Fruit fly (Drosophila melanogaster) whole organism, embryonic: Measurements from ENCODE around the gene CG7065.

Experiments used
- Asciz ChIP-seq: fragments of 200-800 bp; sonication (Bioruptor generic); optimal IDR thresholded peaks from 2 replicates; lab custom pipeline; 2017; ENCODE audit warnings: missing biosample characterization, mild to moderate bottlenecking, missing genetic modification characterization, missing genetic modification reagents
- CG10321 ChIP-seq: fragments of 200-800 bp; sonication (Bioruptor generic); IDR thresholded peaks from 2 replicates; pipeline ENCODE4 v1.3.6; 2022; ENCODE audit warnings: missing biosample characterization, missing genetic modification characterization
- CG10431 ChIP-seq: fragments of 200-800 bp; sonication (Bioruptor generic); optimal IDR thresholded peaks from 3 replicates; lab custom pipeline; 2018; ENCODE audit warnings: missing biosample characterization, mild to moderate bottlenecking, missing genetic modification characterization
- CG10543 ChIP-seq: fragments of 200-800 bp; sonication (Bioruptor generic); optimal IDR thresholded peaks from 3 replicates; lab custom pipeline; 2017; ENCODE audit warnings: missing biosample characterization, mild to moderate bottlenecking, missing genetic modification characterization, moderate library complexity
- CG10565 ChIP-seq: fragments of 200-800 bp; sonication (Bioruptor generic); optimal IDR thresholded peaks from 3 replicates; lab custom pipeline; 2016; ENCODE audit warnings: missing biosample characterization, mild to moderate bottlenecking, missing genetic modification characterization
- CG10959 ChIP-seq: fragments of 200-800 bp; sonication (Bioruptor generic); IDR thresholded peaks from 2 replicates; pipeline ENCODE4 v1.3.6; 2022; ENCODE audit warnings: missing biosample characterization, missing genetic modification characterization
- CG13123 ChIP-seq: fragments of 200-800 bp; sonication (Bioruptor generic); optimal IDR thresholded peaks from 2 replicates; lab custom pipeline; 2016; ENCODE audit warnings: missing biosample characterization, missing genetic modification characterization
- CG15696 ChIP-seq: fragments of 200-800 bp; sonication (Bioruptor generic); optimal IDR thresholded peaks from 2 replicates; lab custom pipeline; 2019; ENCODE audit warnings: missing biosample characterization, mild to moderate bottlenecking, missing genetic modification characterization, moderate library complexity
- CG17568 ChIP-seq: fragments of 200-800 bp; sonication (Bioruptor generic); optimal IDR thresholded peaks from 2 replicates; lab custom pipeline; 2018; ENCODE audit warnings: missing biosample characterization, mild to moderate bottlenecking, missing genetic modification characterization, moderate library complexity
- CG2875 ChIP-seq: fragments of 200-800 bp; sonication (Bioruptor generic); optimal IDR thresholded peaks from 2 replicates; lab custom pipeline; 2017; ENCODE audit warnings: missing biosample characterization, mild to moderate bottlenecking, missing genetic modification characterization, missing genetic modification reagents
- CG34376 ChIP-seq: fragments of 200-800 bp; sonication (Bioruptor generic); optimal IDR thresholded peaks from 2 replicates; lab custom pipeline; 2018; ENCODE audit warnings: missing biosample characterization, mild to moderate bottlenecking, missing genetic modification characterization
- CG3838 ChIP-seq: fragments of 200-800 bp; sonication (Bioruptor generic); optimal IDR thresholded peaks from 3 replicates; lab custom pipeline; 2016; ENCODE audit warnings: missing biosample characterization, missing genetic modification characterization
- CG42726 ChIP-seq: fragments of 200-800 bp; sonication (Bioruptor generic); IDR thresholded peaks from 2 replicates; pipeline ENCODE4 v1.3.6; 2022; ENCODE audit warnings: missing biosample characterization, missing genetic modification characterization; ENCODE audit not compliant: partially characterized antibody
- CG4282 ChIP-seq: fragments of 200-800 bp; sonication (Bioruptor generic); optimal IDR thresholded peaks from 2 replicates; lab custom pipeline; 2016; ENCODE audit warnings: missing biosample characterization, missing genetic modification characterization
- CG4404 ChIP-seq: fragments of 200-800 bp; sonication (Bioruptor generic); IDR thresholded peaks from 2 replicates; pipeline ENCODE4 v1.3.6; 2022; ENCODE audit warnings: missing biosample characterization, missing genetic modification characterization
- CG5245 ChIP-seq: fragments of 200-800 bp; sonication (Bioruptor generic); optimal IDR thresholded peaks from 3 replicates; lab custom pipeline; 2016; ENCODE audit warnings: missing biosample characterization, missing genetic modification characterization
- CG6689 ChIP-seq: fragments of 200-800 bp; sonication (Bioruptor generic); IDR thresholded peaks from 2 replicates; pipeline ENCODE4 v1.3.6; 2022; ENCODE audit warnings: missing biosample characterization, missing genetic modification characterization
- CG8089 ChIP-seq: fragments of 200-800 bp; sonication (Bioruptor generic); optimal IDR thresholded peaks from 3 replicates; lab custom pipeline; 2016; ENCODE audit warnings: missing biosample characterization, missing genetic modification characterization
- Dip2 ChIP-seq: fragments of 200-800 bp; sonication (Bioruptor generic); IDR thresholded peaks from 2 replicates; pipeline ENCODE4 v1.3.6; 2022; ENCODE audit warnings: missing biosample characterization, missing genetic modification characterization
- Doc3 ChIP-seq: fragments of 200-800 bp; sonication (Bioruptor generic); IDR thresholded peaks from 3 replicates; pipeline ENCODE4 v1.3.6; 2022; ENCODE audit warnings: missing biosample characterization, missing genetic modification characterization; ENCODE audit not compliant: partially characterized antibody
- H2.0 ChIP-seq: fragments of 200-800 bp; sonication (Bioruptor generic); IDR thresholded peaks from 2 replicates; pipeline ENCODE4 v1.3.6; 2022; ENCODE audit warnings: missing biosample characterization, missing genetic modification characterization
- HmgD ChIP-seq: fragments of 200-800 bp; sonication (Bioruptor generic); optimal IDR thresholded peaks from 3 replicates; lab custom pipeline; 2016; ENCODE audit warnings: missing biosample characterization, missing genetic modification characterization
- Hr39 ChIP-seq: fragments of >200 bp; optimal IDR thresholded peaks from 2 replicates; lab custom pipeline; 2017
- Hr78 ChIP-seq, 2 experiments: fragments of 200-800 bp in 1 of 2; fragments of >200 bp in 1 of 2; sonication (Bioruptor generic) in 1 of 2; optimal IDR thresholded peaks; 2 replicates each; lab custom pipeline; 2017 to 2019; ENCODE audit warnings: missing biosample characterization in 2 of 2, missing genetic modification characterization in 2 of 2, mild to moderate bottlenecking in 1 of 2, moderate library complexity in 1 of 2
- Kr ChIP-seq: fragments of 200-800 bp; sonication (Bioruptor generic); optimal IDR thresholded peaks from 2 replicates; lab custom pipeline; 2017; ENCODE audit warnings: missing biosample characterization, mild to moderate bottlenecking, missing genetic modification characterization
- Lim3 ChIP-seq: fragments of 200-800 bp; sonication (Bioruptor generic); IDR thresholded peaks from 2 replicates; pipeline ENCODE4 v1.3.6; 2022; ENCODE audit warnings: missing biosample characterization, missing genetic modification characterization
- NC2β ChIP-seq: fragments of 200-800 bp; sonication (Bioruptor generic); optimal IDR thresholded peaks from 2 replicates; lab custom pipeline; 2016; ENCODE audit warnings: missing biosample characterization, missing genetic modification characterization
- NFAT ChIP-seq: fragments of 200-800 bp; sonication (Bioruptor generic); IDR thresholded peaks from 2 replicates; pipeline ENCODE4 v1.3.6; 2022; ENCODE audit warnings: missing biosample characterization, missing genetic modification characterization
- Oaz ChIP-seq: fragments of 200-800 bp; sonication (Bioruptor generic); IDR thresholded peaks from 2 replicates; pipeline ENCODE4 v1.3.6; 2022; ENCODE audit warnings: missing biosample characterization, missing genetic modification characterization
- Pdp1 ChIP-seq, 2 experiments: fragments of 200-800 bp; sonication (Bioruptor generic); optimal IDR thresholded peaks; 3 replicates each; lab custom pipeline; 2016; ENCODE audit warnings: missing biosample characterization in 2 of 2, missing genetic modification characterization in 2 of 2, mild to moderate bottlenecking in 1 of 2, moderate library complexity in 1 of 2
- Ravus ChIP-seq: fragments of 200-800 bp; sonication (Bioruptor generic); IDR thresholded peaks from 2 replicates; pipeline ENCODE4 v1.3.6; 2022; ENCODE audit warnings: missing biosample characterization, missing genetic modification characterization
- Sin3A ChIP-seq: fragments of >200 bp; optimal IDR thresholded peaks from 2 replicates; lab custom pipeline; 2018
- Taf1 ChIP-seq: fragments of 200-800 bp; sonication (Bioruptor generic); IDR thresholded peaks from 2 replicates; pipeline ENCODE4 v1.3.6; 2022; ENCODE audit warnings: missing biosample characterization, missing genetic modification characterization
- ac ChIP-seq: fragments of 200-800 bp; sonication (Bioruptor generic); optimal IDR thresholded peaks from 3 replicates; lab custom pipeline; 2017; ENCODE audit warnings: missing biosample characterization, mild to moderate bottlenecking, missing genetic modification characterization
- ham ChIP-seq: fragments of 200-800 bp; sonication (Bioruptor generic); IDR thresholded peaks from 2 replicates; pipeline ENCODE4 v1.3.6; 2022; ENCODE audit warnings: missing biosample characterization, missing genetic modification characterization
- hkb ChIP-seq, 2 experiments: fragments of 200-800 bp in 1 of 2; fragments of >200 bp in 1 of 2; sonication (Bioruptor generic) in 1 of 2; IDR thresholded peaks in 1 of 2; optimal IDR thresholded peaks in 1 of 2; 2 replicates each; pipeline versions ENCODE4 v1.3.6 to Lab custom; 2017 to 2022; ENCODE audit warnings: missing biosample characterization in 1 of 2, missing genetic modification characterization in 1 of 2
- klu ChIP-seq: fragments of 200-800 bp; sonication (Bioruptor generic); IDR thresholded peaks from 2 replicates; pipeline ENCODE4 v1.3.6; 2022; ENCODE audit warnings: missing biosample characterization, missing genetic modification characterization
- knrl ChIP-seq: fragments of 200-800 bp; sonication (Bioruptor generic); IDR thresholded peaks from 3 replicates; pipeline ENCODE4 v1.3.6; 2022; ENCODE audit warnings: missing biosample characterization, missing genetic modification characterization; ENCODE audit not compliant: partially characterized antibody
- lbe ChIP-seq: fragments of 200-800 bp; sonication (Bioruptor generic); optimal IDR thresholded peaks from 2 replicates; lab custom pipeline; 2016; ENCODE audit warnings: missing biosample characterization, mild to moderate bottlenecking, missing genetic modification characterization
- lmd ChIP-seq: fragments of 200-800 bp; sonication (Bioruptor generic); IDR thresholded peaks from 2 replicates; pipeline ENCODE4 v1.3.6; 2022; ENCODE audit warnings: missing biosample characterization, missing genetic modification characterization
- onecut ChIP-seq: fragments of 200-800 bp; sonication (Bioruptor generic); IDR thresholded peaks from 2 replicates; pipeline ENCODE4 v1.3.6; 2022; ENCODE audit warnings: missing biosample characterization, missing genetic modification characterization
- pan ChIP-seq, 4 experiments: fragments of >200 bp in 3 of 4; fragments of 200-800 bp in 1 of 4; sonication (Bioruptor generic) in 1 of 4; optimal IDR thresholded peaks in 3 of 4; IDR thresholded peaks in 1 of 4; 2 replicates each; pipeline versions ENCODE4 v1.3.6 to Lab custom; 2017 to 2022; ENCODE audit warnings: missing biosample characterization in 2 of 4, missing genetic modification characterization in 2 of 4, mixed read lengths in 1 of 4
- sd ChIP-seq: fragments of 200-800 bp; sonication (Bioruptor generic); optimal IDR thresholded peaks from 3 replicates; lab custom pipeline; 2018; ENCODE audit warnings: missing biosample characterization, mild to moderate bottlenecking, missing genetic modification characterization, moderate library complexity
- sens-2 ChIP-seq: fragments of 200-800 bp; sonication (Bioruptor generic); IDR thresholded peaks from 2 replicates; pipeline ENCODE4 v1.3.6; 2022; ENCODE audit warnings: missing biosample characterization, missing genetic modification characterization
- shn ChIP-seq: fragments of 200-800 bp; sonication (Bioruptor generic); optimal IDR thresholded peaks from 3 replicates; lab custom pipeline; 2016; ENCODE audit warnings: missing biosample characterization, missing genetic modification characterization
- slou ChIP-seq: fragments of 200-800 bp; sonication (Bioruptor generic); optimal IDR thresholded peaks from 3 replicates; lab custom pipeline; 2016; ENCODE audit warnings: missing biosample characterization, missing genetic modification characterization
- tll ChIP-seq, 2 experiments: fragments of 200-800 bp in 1 of 2; fragments of >200 bp in 1 of 2; sonication (Bioruptor generic) in 1 of 2; optimal IDR thresholded peaks; 2 replicates each; lab custom pipeline; 2017 to 2019; ENCODE audit warnings: missing biosample characterization in 2 of 2, missing genetic modification characterization in 2 of 2, mild to moderate bottlenecking in 1 of 2, moderate library complexity in 1 of 2
- zen ChIP-seq: fragments of 200-800 bp; sonication (Bioruptor generic); optimal IDR thresholded peaks from 3 replicates; lab custom pipeline; 2018; ENCODE audit warnings: missing biosample characterization, mild to moderate bottlenecking, missing genetic modification characterization, moderate library complexity

The CG7065 gene

dm6 chrX:9120828-9121754, 21.2 kb upstream of the CG7065 start (continued):
- peak; percentile 11 for TF ChIP-seq Asciz
- no peak for TF ChIP-seq CG42726 (GFP tag; lab: Robert Waterston, UW)
- TF ChIP-seq NFAT (GFP tag; lab: Robert Waterston, UW) = no peak
- no peak for TF ChIP-seq tll (GFP tag; optimal IDR thresholded peaks at IDR 0.05; lab: Kevin White, UChicago)
- TF ChIP-seq CG8089 (GFP tag; lab: Kevin White, UChicago) = no peak
- peak; percentile 24 to 37 for TF ChIP-seq Pdp1 (GFP tag; optimal IDR thresholded peaks at IDR 0.05; lab: Kevin White, UChicago)
- no peak for TF ChIP-seq Ravus
- TF ChIP-seq HmgD = no peak
- no peak for TF ChIP-seq Sin3A (lab: Kevin White, UChicago)
- no peak for TF ChIP-seq lbe
- TF ChIP-seq CG15696 (tag; lab: Kevin White, UChicago) = peak; percentile 8
- no peak for TF ChIP-seq Kr (GFP tag; lab: Kevin White, UChicago)
- no peak for TF ChIP-seq sd (tag; lab: Kevin White, UChicago)
- TF ChIP-seq CG34376 = no peak
- no peak for TF ChIP-seq CG10543 (GFP tag; lab: Kevin White, UChicago)
- TF ChIP-seq CG17568 = peak; percentile 32
- TF ChIP-seq Oaz (GFP tag; lab: Robert Waterston, UW) = no peak
- no peak for TF ChIP-seq shn
- TF ChIP-seq Taf1 = peak; percentile 19; the same call in 1 of the 2 replicates
- no peak for TF ChIP-seq klu (GFP tag; lab: Robert Waterston, UW)
- TF ChIP-seq ac (GFP tag; lab: Kevin White, UChicago) = no peak
- TF ChIP-seq ham (GFP tag; lab: Robert Waterston, UW) = no peak
- TF ChIP-seq pan (optimal IDR thresholded peaks at IDR 0.05; lab: Kevin White, UChicago) = no peak
- peak in 1 of 2 experiments; percentile 50 for TF ChIP-seq pan (GFP tag; optimal IDR thresholded peaks at IDR 0.05 in 1 of 2, IDR thresholded peaks at IDR 0.05 in 1 of 2)
- 0 out of 2 replicates have a peak, but pooled peaks have one; percentile 33 for TF ChIP-seq H2.0 (GFP tag; lab: Robert Waterston, UW)
- TF ChIP-seq CG6689 = peak; percentile 22; the same call in 1 of the 2 replicates
- TF ChIP-seq hkb (optimal IDR thresholded peaks at IDR 0.05; lab: Kevin White, UChicago) = no peak
- peak; percentile 39; the same call in 1 of the 2 replicates for TF ChIP-seq hkb (GFP tag; IDR thresholded peaks at IDR 0.05; lab: Robert Waterston, UW)
- no peak for TF ChIP-seq CG3838 (GFP tag; lab: Kevin White, UChicago)
- no peak for TF ChIP-seq Dip2 (GFP tag; lab: Robert Waterston, UW)
- no peak for TF ChIP-seq CG10431 (GFP tag; lab: Kevin White, UChicago)
- TF ChIP-seq Lim3 (GFP tag; lab: Robert Waterston, UW) = no peak
- no peak for TF ChIP-seq CG5245 (GFP tag; lab: Kevin White, UChicago)
- TF ChIP-seq slou = no peak
- no peak for TF ChIP-seq knrl
- no peak for TF ChIP-seq CG10565 (GFP tag; lab: Kevin White, UChicago)
- peak; percentile 8 for TF ChIP-seq zen (tag; lab: Kevin White, UChicago)
- no peak for TF ChIP-seq CG13123 (GFP tag; lab: Kevin White, UChicago)
- peak; percentile 32; the same call in 1 of the 2 replicates for TF ChIP-seq lmd (GFP tag; lab: Robert Waterston, UW)
- TF ChIP-seq CG4282 (GFP tag; lab: Kevin White, UChicago) = no peak
- TF ChIP-seq NC2β (GFP tag; lab: Kevin White, UChicago) = no peak
- no peak for TF ChIP-seq CG10321 (GFP tag; lab: Robert Waterston, UW)
- TF ChIP-seq sens-2 (GFP tag; lab: Robert Waterston, UW) = no peak
- no peak for TF ChIP-seq Doc3 (GFP tag; lab: Robert Waterston, UW)
- no peak for TF ChIP-seq Hr78 (GFP tag; optimal IDR thresholded peaks at IDR 0.05; lab: Kevin White, UChicago)
- TF ChIP-seq onecut = no peak
- TF ChIP-seq CG2875 (GFP tag; lab: Kevin White, UChicago) = no peak
- no peak for TF ChIP-seq Hr39 (lab: Kevin White, UChicago)
- no peak for TF ChIP-seq CG4404 (GFP tag; lab: Robert Waterston, UW)
- TF ChIP-seq CG10959 = no peak
